Fruit fly (Drosophila melanogaster): Measurements from ENCODE around the gene CG31715.

Gene CG31715

dm6 chr2L:10314327-10315210, 26.8 kb upstream of the CG31715 start, which contains the start of the genes Usp14 and CG4972 (continued):
- no peak for TF ChIP-seq zen2 (GFP tag; IDR thresholded peaks at IDR 0.05; ENCODE audit: partially characterized antibody)
- TF ChIP-seq CG15479 (GFP tag; optimal IDR thresholded peaks at IDR 0.05) = no peak
- no peak for TF ChIP-seq CG10431 (GFP tag; optimal IDR thresholded peaks at IDR 0.05)
- TF ChIP-seq pb (GFP tag; optimal IDR thresholded peaks at IDR 0.05) = no peak
- no peak for TF ChIP-seq CG3726 (GFP tag; IDR thresholded peaks at IDR 0.05)
- TF ChIP-seq Bgb (GFP tag; IDR thresholded peaks at IDR 0.05; ENCODE audit: partially characterized antibody) = peak; percentile 38; the same call in 1 of the 2 replicates
- TF ChIP-seq salm (tag; optimal IDR thresholded peaks at IDR 0.05) = no peak
- TF ChIP-seq slp2 (GFP tag; optimal IDR thresholded peaks at IDR 0.05) = no peak
- no peak for TF ChIP-seq Abd-B (GFP tag; optimal IDR thresholded peaks at IDR 0.05)
- TF ChIP-seq hth (optimal IDR thresholded peaks at IDR 0.05) = no peak
- TF ChIP-seq Drgx (GFP tag; IDR thresholded peaks at IDR 0.05) = no peak
- TF ChIP-seq dan (GFP tag; IDR thresholded peaks at IDR 0.05) = no peak
- TF ChIP-seq CG4707 (GFP tag; optimal IDR thresholded peaks at IDR 0.05) = no peak
- no peak for TF ChIP-seq chn (GFP tag; optimal IDR thresholded peaks at IDR 0.05)
- peak; percentile 52; the same call in 1 of the 4 replicates for TF ChIP-seq Dll (GFP tag; IDR thresholded peaks at IDR 0.05; ENCODE audit: partially characterized antibody)
- TF ChIP-seq NK7.1 (GFP tag; optimal IDR thresholded peaks at IDR 0.05) = no peak
- no peak for TF ChIP-seq sima (GFP tag; optimal IDR thresholded peaks at IDR 0.05)
- TF ChIP-seq CG31441 (GFP tag; IDR thresholded peaks at IDR 0.05) = no peak
- TF ChIP-seq Ravus (GFP tag; IDR thresholded peaks at IDR 0.05) = no peak
- no peak for TF ChIP-seq kay (GFP tag; optimal IDR thresholded peaks at IDR 0.05)
- TF ChIP-seq Dref (GFP tag; IDR thresholded peaks at IDR 0.05) = peak; percentile 54
- no peak for TF ChIP-seq CG17385 (GFP tag; optimal IDR thresholded peaks at IDR 0.05)
- no peak for TF ChIP-seq Six4 (GFP tag; optimal IDR thresholded peaks at IDR 0.05)
- TF ChIP-seq Sry-δ (GFP tag; optimal IDR thresholded peaks at IDR 0.05) = peak; percentile 79
- no peak for TF ChIP-seq ems (GFP tag; optimal IDR thresholded peaks at IDR 0.05)
- peak; percentile 56 for TF ChIP-seq CG2116 (GFP tag; optimal IDR thresholded peaks at IDR 0.05)
- TF ChIP-seq lab (GFP tag; optimal IDR thresholded peaks at IDR 0.05) = no peak
- no peak for TF ChIP-seq scrt (GFP tag; optimal IDR thresholded peaks at IDR 0.05)
- no peak for TF ChIP-seq HLH3B (GFP tag; IDR thresholded peaks at IDR 0.05)
- peak; percentile 83 for TF ChIP-seq ssp (GFP tag; IDR thresholded peaks at IDR 0.05)
- TF ChIP-seq CG7357 (GFP tag; IDR thresholded peaks at IDR 0.05) = no peak
- no peak for TF ChIP-seq sd (tag; optimal IDR thresholded peaks at IDR 0.05)
- no peak for TF ChIP-seq ken (GFP tag; IDR thresholded peaks at IDR 0.05)
- TF ChIP-seq esg (GFP tag; conservative IDR thresholded peaks at IDR 0.05) = no peak
- TF ChIP-seq bigmax (GFP tag; optimal IDR thresholded peaks at IDR 0.05) = peak; percentile 90
- no peak for TF ChIP-seq gt (GFP tag; IDR thresholded peaks at IDR 0.05)
- no peak for TF ChIP-seq YL-1 (GFP tag; optimal IDR thresholded peaks at IDR 0.05)
- no peak for TF ChIP-seq Camta (GFP tag; optimal IDR thresholded peaks at IDR 0.05)
- TF ChIP-seq zfh2 (GFP tag; optimal IDR thresholded peaks at IDR 0.05) = no peak
- no peak for TF ChIP-seq CTCF (GFP tag; optimal IDR thresholded peaks at IDR 0.05)
- 0 out of 3 replicates have a peak, but pooled peaks have one; percentile 6 for TF ChIP-seq CG7963 (GFP tag; IDR thresholded peaks at IDR 0.05; ENCODE audit: partially characterized antibody)
- no peak for TF ChIP-seq corto (GFP tag; optimal IDR thresholded peaks at IDR 0.05)
- no peak for TF ChIP-seq emc (GFP tag; optimal IDR thresholded peaks at IDR 0.05)
- TF ChIP-seq CG12219 (GFP tag; optimal IDR thresholded peaks at IDR 0.05) = no peak
- TF ChIP-seq CG4404 (GFP tag; IDR thresholded peaks at IDR 0.05) = no peak
- no peak for TF ChIP-seq CG13624 (GFP tag; optimal IDR thresholded peaks at IDR 0.05)
- no peak for TF ChIP-seq Kr (GFP tag; optimal IDR thresholded peaks at IDR 0.05)
- no peak for TF ChIP-seq otp (GFP tag; IDR thresholded peaks at IDR 0.05)
- no peak for TF ChIP-seq CG8281 (tag; optimal IDR thresholded peaks at IDR 0.05)
- no peak for TF ChIP-seq ERR (GFP tag; optimal IDR thresholded peaks at IDR 0.05)
- no peak for TF ChIP-seq CG6813 (GFP tag; optimal IDR thresholded peaks at IDR 0.05)
